Fruit fly (Drosophila melanogaster) S2 (cell line): ENCODE data around the gene Taf11.

ENCODE experiments used
- CG8478 ChIP-seq: fragments of >200 bp; optimal IDR thresholded peaks from 2 replicates; lab custom pipeline; 2018
- CTCF ChIP-seq, 2 experiments: fragments of >200 bp; optimal IDR thresholded peaks; 2 replicates each; lab custom pipeline; 2018

Gene Taf11

dm6 chr2L:9763212-9763869 lies at the start of gene Taf11, which contains the start of gene und:
Taf11 (minus strand) TSS chr2L:9763262.
und (plus strand) TSS chr2L:9763369.
- TF ChIP-seq CG8478 (lab: Kevin White, UChicago) (no peak), CTCF (optimal IDR thresholded peaks at IDR 0.05; lab: Kevin White, UChicago) (no peak)

dm6 chr2L:9792945-9793344 lies 29.9 kb upstream of the Taf11 start, which contains the start of gene CG13123:
CG13123 (minus strand) TSS chr2L:9793107.
- TF ChIP-seq CG8478 (lab: Kevin White, UChicago) (no peak), CTCF (optimal IDR thresholded peaks at IDR 0.05; lab: Kevin White, UChicago) (no peak)

DNA sequence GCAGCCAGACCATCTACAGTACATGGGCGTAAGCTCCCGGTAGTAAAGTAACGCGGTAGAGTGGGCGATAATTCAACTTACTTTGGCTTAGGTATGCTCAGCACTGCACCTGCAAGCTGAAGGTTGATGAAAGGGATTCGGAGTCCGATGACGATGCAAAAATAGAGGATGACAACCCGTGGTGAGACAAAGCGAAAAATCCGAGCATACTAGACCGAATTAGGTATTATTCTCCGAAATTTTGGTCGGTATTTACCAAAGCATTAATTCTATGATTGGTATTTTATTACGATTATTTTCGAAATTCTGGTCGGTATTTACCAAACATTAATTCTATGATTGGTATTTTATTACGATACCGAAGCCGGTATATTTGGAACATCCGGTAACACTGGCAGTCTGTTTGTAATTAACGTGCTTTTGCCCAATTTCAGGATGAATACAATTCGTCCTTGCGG lies 27.5 kb upstream of the Taf11 start, which contains the start of gene CG4036:
Gene CG4036, plus strand, starts transcription at position 348 of the 458 bp plus-strand sequence.
- TF ChIP-seq CG8478 (lab: Kevin White, UChicago) (no peak), CTCF (optimal IDR thresholded peaks at IDR 0.05; lab: Kevin White, UChicago) (no peak)

DNA sequence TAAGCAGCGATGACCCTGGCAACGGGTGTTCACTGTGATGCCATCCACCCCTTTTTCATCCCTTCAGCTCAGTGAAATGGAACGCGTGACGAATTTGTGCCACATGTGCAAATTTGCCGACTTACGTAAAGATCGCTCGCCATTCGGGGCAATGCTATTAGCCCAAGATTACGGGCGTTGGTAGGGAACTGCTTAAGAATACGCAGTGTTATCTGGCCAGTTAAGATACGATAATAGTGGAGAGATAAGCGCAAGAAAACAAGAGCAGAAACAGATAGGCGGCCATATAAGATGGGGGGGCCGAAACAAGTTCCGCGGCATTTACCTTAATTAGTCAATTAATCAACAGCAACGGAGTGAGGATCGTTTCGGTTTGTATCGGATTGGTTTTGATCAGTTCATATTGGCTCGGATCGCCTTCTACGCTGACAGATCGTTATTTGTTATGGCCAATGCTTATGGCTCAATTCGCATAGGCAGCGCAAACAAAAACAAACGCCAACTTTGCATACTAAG lies 22.9 kb upstream of the Taf11 start:
- no peak for TF ChIP-seq CG8478 (lab: Kevin White, UChicago)

DNA sequence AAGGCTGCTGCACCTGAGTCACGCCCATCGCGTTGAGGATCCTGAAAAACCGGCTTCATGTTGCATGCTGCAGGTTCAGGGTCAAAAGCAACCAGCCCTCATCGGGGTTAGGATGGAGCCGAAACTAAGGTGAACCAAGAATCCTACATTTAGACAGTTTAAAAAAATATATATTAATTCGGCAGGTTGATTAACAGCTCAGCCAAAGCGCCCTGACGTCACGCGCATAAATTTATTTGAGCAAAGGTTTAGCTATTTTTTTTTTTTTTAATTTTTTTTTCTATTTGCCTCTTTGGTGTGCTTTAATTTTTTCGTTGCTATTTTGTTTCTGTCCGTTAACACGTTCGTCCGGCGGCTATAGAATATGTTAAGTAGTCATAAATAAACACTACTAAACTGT lies 21.4 kb upstream of the Taf11 start:
- no peak for TF ChIP-seq CG8478 (lab: Kevin White, UChicago)
- TF ChIP-seq CTCF (optimal IDR thresholded peaks at IDR 0.05; lab: Kevin White, UChicago) = no peak

- TF ChIP-seq CTCF (optimal IDR thresholded peaks at IDR 0.05; lab: Kevin White, UChicago) (no peak), CG8478 (lab: Kevin White, UChicago) (no peak)
Observed at dm6 chr2L:9783130-9783529, 20.1 kb upstream of the Taf11 start.

DNA sequence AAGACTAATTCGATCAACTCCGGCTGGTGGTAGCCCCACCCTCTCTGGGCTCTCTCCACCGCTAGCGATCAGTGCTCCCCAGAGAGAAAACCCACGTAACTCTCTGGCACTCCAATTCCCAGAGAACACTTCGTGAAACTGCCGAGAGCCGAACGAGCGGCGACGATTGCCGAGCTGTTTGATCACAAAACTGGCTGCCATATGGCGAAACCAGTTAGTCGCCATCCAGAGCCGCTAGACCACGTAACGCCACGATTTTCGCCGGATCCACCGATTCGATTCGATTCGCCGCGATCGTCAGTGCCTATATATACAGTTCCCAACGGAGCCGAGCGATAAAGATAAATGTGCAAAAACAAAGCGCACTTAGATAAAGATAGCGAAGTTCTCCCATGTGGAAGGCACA lies 19.1 kb upstream of the Taf11 start, which contains the start of gene IP3K1:
Gene IP3K1, plus strand, starts transcription at position 209 of the 406 bp plus-strand sequence.
- TF ChIP-seq CG8478 (lab: Kevin White, UChicago) (no peak), CTCF (optimal IDR thresholded peaks at IDR 0.05; lab: Kevin White, UChicago) (no peak)

DNA sequence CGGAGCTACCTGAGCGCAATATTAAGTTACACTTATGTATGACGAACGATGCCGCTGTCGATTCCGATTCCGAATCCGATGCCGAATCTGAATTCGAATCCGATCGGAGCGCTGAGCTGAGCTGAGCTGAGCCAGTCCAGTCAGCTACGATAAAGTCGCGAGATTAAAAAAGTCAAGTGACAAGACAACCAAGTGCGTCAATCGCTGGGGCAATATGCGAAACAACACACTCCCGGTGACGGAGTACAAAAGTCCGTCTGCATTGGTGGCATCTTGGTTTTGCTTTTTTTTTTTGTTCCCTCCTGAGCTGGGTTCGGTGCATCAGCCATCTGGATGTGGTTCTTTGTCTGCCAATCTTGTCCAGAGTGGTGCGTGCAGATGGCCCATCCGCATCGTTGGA lies 16.7 kb upstream of the Taf11 start:
- TF ChIP-seq CG8478 (lab: Kevin White, UChicago) (no peak), CTCF (optimal IDR thresholded peaks at IDR 0.05; lab: Kevin White, UChicago) (no peak)

DNA sequence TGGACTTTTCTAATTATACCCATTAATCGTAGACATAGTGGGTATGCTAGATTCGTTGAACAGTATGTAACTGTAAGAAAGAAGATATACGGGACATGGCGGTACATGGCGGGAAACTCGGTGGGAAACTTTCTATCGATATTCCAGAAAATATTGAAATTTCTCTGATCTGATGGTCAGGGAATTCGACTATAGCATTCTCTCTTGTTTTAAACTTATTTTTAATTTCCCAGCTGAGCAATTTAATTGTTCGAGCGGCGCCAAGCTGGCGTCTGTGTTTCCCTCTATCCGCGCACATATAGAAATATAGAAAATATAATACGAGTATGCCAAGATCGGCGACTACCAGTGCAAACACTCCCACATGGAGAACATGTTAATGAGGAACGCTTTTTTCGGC lies 16.1 kb upstream of the Taf11 start:
- TF ChIP-seq CG8478 (lab: Kevin White, UChicago) = no peak

DNA sequence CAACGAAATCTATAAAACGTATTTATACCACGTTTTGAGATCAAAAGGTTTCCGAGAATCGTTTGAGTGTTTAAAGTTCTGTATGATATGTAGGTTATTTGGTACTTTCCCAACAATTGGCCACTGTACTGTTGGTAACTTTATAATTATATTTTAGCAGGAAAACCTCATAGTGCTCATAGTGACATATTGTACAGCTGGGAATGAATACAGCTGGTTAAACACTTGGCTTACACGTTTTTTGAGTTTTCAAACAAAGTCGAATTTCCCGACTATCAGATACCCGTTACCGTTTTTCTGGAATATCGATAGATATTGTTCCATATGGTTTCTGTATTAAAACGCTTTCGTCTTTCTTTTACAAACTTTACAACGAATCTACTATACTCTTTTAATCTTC lies 15.4 kb upstream of the Taf11 start:
- TF ChIP-seq CG8478 (lab: Kevin White, UChicago) = no peak
- no peak for TF ChIP-seq CTCF (optimal IDR thresholded peaks at IDR 0.05; lab: Kevin White, UChicago)

- TF ChIP-seq CG8478 (lab: Kevin White, UChicago) (no peak), CTCF (optimal IDR thresholded peaks at IDR 0.05; lab: Kevin White, UChicago) (no peak)
Observed at dm6 chr2L:9777927-9778326, 14.9 kb upstream of the Taf11 start.

- TF ChIP-seq CG8478 (lab: Kevin White, UChicago) (no peak), CTCF (optimal IDR thresholded peaks at IDR 0.05; lab: Kevin White, UChicago) (no peak)
Observed at dm6 chr2L:9774980-9775628, 12.0 kb upstream of the Taf11 start, which contains the start of the genes ppk11 and ppk16. ppk11 (minus strand) TSS chr2L:9775030. ppk16 (minus strand) TSS chr2L:9775030.

DNA sequence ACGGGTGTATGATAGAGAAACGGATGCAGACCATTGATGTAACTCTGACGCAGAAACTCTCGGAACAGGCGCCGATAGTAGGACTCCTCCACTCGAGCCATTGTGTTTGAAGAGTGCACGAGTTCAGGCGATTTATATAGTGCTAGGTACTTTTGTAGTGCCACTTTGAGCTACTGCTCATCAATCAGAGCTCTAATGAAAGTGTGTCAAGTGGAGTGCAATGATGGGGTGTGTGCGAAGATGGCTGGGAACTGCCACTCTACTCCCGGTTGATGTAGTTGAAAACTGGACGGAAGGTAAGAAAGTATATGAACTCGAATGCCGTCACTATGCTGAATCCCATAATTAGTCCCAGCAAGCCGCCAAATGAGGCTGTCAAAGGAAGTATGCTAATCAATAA lies 7.8 kb upstream of the Taf11 start, which contains the start of gene ppk18:
Gene ppk18, minus strand, starts transcription at position 101 of the 400 bp plus-strand sequence.
- TF ChIP-seq CTCF (optimal IDR thresholded peaks at IDR 0.05; lab: Kevin White, UChicago) (no peak), CG8478 (lab: Kevin White, UChicago) (no peak)

- TF ChIP-seq CTCF (optimal IDR thresholded peaks at IDR 0.05; lab: Kevin White, UChicago) = no peak
- no peak for TF ChIP-seq CG8478 (lab: Kevin White, UChicago)
Observed at dm6 chr2L:9768735-9769134, 5.7 kb upstream of the Taf11 start, which contains the start of gene CG17633. CG17633 (plus strand) TSS chr2L:9769060.

dm6 chr2L:9766758-9767157 lies 3.7 kb upstream of the Taf11 start, which contains the start of gene CG4017:
CG4017 (plus strand) TSS chr2L:9767058.
- TF ChIP-seq CG8478 (lab: Kevin White, UChicago) (no peak), CTCF (optimal IDR thresholded peaks at IDR 0.05; lab: Kevin White, UChicago) (no peak)
